Worm (Caenorhabditis elegans) whole organism, L1 larva: Measurements from ENCODE around the gene Y32H12A.1.

ENCODE experiments used
- C04F5.9 ChIP-seq: sonication (generic microtip); optimal IDR thresholded peaks from 2 replicates; lab custom pipeline; 2016; ENCODE audit warnings: missing genetic modification characterization, missing compliant biosample characterization
- C16A3.4 ChIP-seq: fragments of 150-350 bp; optimal IDR thresholded peaks from 2 replicates; lab custom pipeline; 2014; ENCODE audit warnings: missing biosample characterization, missing genetic modification characterization
- F16B12.6 ChIP-seq: fragments of 150-350 bp; optimal IDR thresholded peaks from 2 replicates; lab custom pipeline; 2014; ENCODE audit warnings: missing biosample characterization, missing genetic modification characterization
- aha-1 ChIP-seq: fragments of 150-350 bp; optimal IDR thresholded peaks from 2 replicates; lab custom pipeline; 2014; ENCODE audit warnings: missing biosample characterization, missing genetic modification characterization
- alr-1 ChIP-seq: fragments of 200-800 bp; sonication (Bioruptor generic); optimal IDR thresholded peaks from 2 replicates; lab custom pipeline; 2018; ENCODE audit warnings: borderline replicate concordance, mild to moderate bottlenecking, missing genetic modification characterization, missing compliant biosample characterization
- aly-2 ChIP-seq: fragments of 150-350 bp; optimal IDR thresholded peaks from 2 replicates; lab custom pipeline; 2014; ENCODE audit warnings: missing biosample characterization, missing genetic modification characterization
- ama-1 ChIP-seq: fragments of 150-350 bp; optimal IDR thresholded peaks from 2 replicates; lab custom pipeline; 2014
- blmp-1 ChIP-seq: fragments of 150-350 bp; optimal IDR thresholded peaks from 2 replicates; lab custom pipeline; 2014; ENCODE audit warnings: missing biosample characterization, missing genetic modification characterization
- ceh-82 ChIP-seq, 3 experiments: fragments of 150-350 bp in 1 of 3; sonication (generic microtip) in 2 of 3; optimal IDR thresholded peaks; 2 replicates each; lab custom pipeline; 2014 to 2017; ENCODE audit warnings: missing biosample characterization in 3 of 3, missing genetic modification characterization in 3 of 3
- ceh-88 ChIP-seq: fragments of 200-800 bp; sonication (Bioruptor generic); IDR thresholded peaks from 2 replicates; pipeline ENCODE4 v1.3.6; 2022; ENCODE audit warnings: missing genetic modification characterization, missing compliant biosample characterization
- dpl-1 ChIP-seq, 3 experiments: fragments of 150-350 bp in 2 of 3; sonication (generic microtip) in 1 of 3; optimal IDR thresholded peaks; 2 replicates each; lab custom pipeline; 2014 to 2017; ENCODE audit warnings: missing biosample characterization in 3 of 3, missing genetic modification characterization in 3 of 3, missing genetic modification reagents in 3 of 3
- efl-3 ChIP-seq: fragments of 200-800 bp; sonication (Bioruptor generic); optimal IDR thresholded peaks from 2 replicates; lab custom pipeline; 2018; ENCODE audit warnings: mild to moderate bottlenecking, missing genetic modification characterization, missing compliant biosample characterization
- egl-13 ChIP-seq: sonication (generic microtip); optimal IDR thresholded peaks from 2 replicates; lab custom pipeline; 2016; ENCODE audit warnings: missing genotype, missing genetic modification reagents, missing genetic modification characterization, missing compliant biosample characterization
- elt-2 ChIP-seq: sonication (generic microtip); optimal IDR thresholded peaks from 2 replicates; lab custom pipeline; 2016; ENCODE audit warnings: missing genetic modification characterization, mild to moderate bottlenecking, inconsistent platforms, missing compliant biosample characterization, missing genetic modification reagents
- ets-5 ChIP-seq: fragments of 200-800 bp; sonication (Bioruptor generic); IDR thresholded peaks from 2 replicates; pipeline ENCODE4 v1.3.6; 2022; ENCODE audit warnings: missing genetic modification characterization, missing compliant biosample characterization
- fkh-8 ChIP-seq: sonication (generic microtip); optimal IDR thresholded peaks from 2 replicates; lab custom pipeline; 2016; ENCODE audit warnings: mild to moderate bottlenecking, missing genetic modification characterization, missing compliant biosample characterization
- grh-1 ChIP-seq: fragments of 200-800 bp; sonication (Bioruptor generic); IDR thresholded peaks from 2 replicates; pipeline ENCODE4 v1.3.6; 2022; ENCODE audit warnings: missing genetic modification reagents, missing genetic modification characterization, missing compliant biosample characterization
- hlh-17 ChIP-seq: fragments of 200-800 bp; sonication (Bioruptor generic); optimal IDR thresholded peaks from 2 replicates; lab custom pipeline; 2018; ENCODE audit warnings: missing genetic modification characterization, mild to moderate bottlenecking, missing compliant biosample characterization, moderate library complexity, borderline replicate concordance
- hlh-4 ChIP-seq: sonication (generic microtip); optimal IDR thresholded peaks from 2 replicates; lab custom pipeline; 2016; ENCODE audit warnings: mild to moderate bottlenecking, missing genetic modification characterization, missing compliant biosample characterization
- irx-1 ChIP-seq: sonication (generic microtip); optimal IDR thresholded peaks from 2 replicates; lab custom pipeline; 2016; ENCODE audit warnings: missing genetic modification characterization, missing compliant biosample characterization
- isw-1 ChIP-seq: fragments of 200-800 bp; sonication (Bioruptor generic); IDR thresholded peaks from 2 replicates; pipeline ENCODE4 v1.3.6; 2022; ENCODE audit warnings: missing genetic modification characterization, missing compliant biosample characterization
- lin-13 ChIP-seq: fragments of 150-350 bp; optimal IDR thresholded peaks from 2 replicates; lab custom pipeline; 2014; ENCODE audit warnings: missing biosample characterization, missing genetic modification reagents, missing genetic modification characterization
- lin-15B ChIP-seq: fragments of 150-350 bp; sonication (generic microtip); optimal IDR thresholded peaks from 3 replicates; lab custom pipeline; 2014; ENCODE audit warnings: missing biosample characterization, missing genetic modification characterization
- lin-35 ChIP-seq, 2 experiments: fragments of 150-350 bp; optimal IDR thresholded peaks; 2 replicates each; lab custom pipeline; 2014; ENCODE audit warnings: missing biosample characterization in 2 of 2, missing genetic modification characterization in 2 of 2, missing genetic modification reagents in 2 of 2
- lin-39 ChIP-seq: fragments of 150-350 bp; optimal IDR thresholded peaks from 2 replicates; lab custom pipeline; 2014; ENCODE audit warnings: missing biosample characterization, missing genetic modification reagents, missing genetic modification characterization
- lir-3 ChIP-seq: sonication (generic microtip); optimal IDR thresholded peaks from 2 replicates; lab custom pipeline; 2016; ENCODE audit warnings: mild to moderate bottlenecking, missing genetic modification characterization, moderate library complexity, missing compliant biosample characterization; ENCODE audit not compliant: poor library complexity
- lsy-2 ChIP-seq, 2 experiments: fragments of 150-350 bp; optimal IDR thresholded peaks; 2 replicates each; lab custom pipeline; 2014; ENCODE audit warnings: missing biosample characterization in 2 of 2, missing genetic modification characterization in 2 of 2
- mdl-1 ChIP-seq, 2 experiments: fragments of 150-350 bp; optimal IDR thresholded peaks; 2 replicates each; lab custom pipeline; 2014 to 2017; ENCODE audit warnings: missing biosample characterization in 2 of 2, missing genetic modification characterization in 2 of 2, inconsistent platforms in 1 of 2
- mep-1 ChIP-seq: fragments of 150-350 bp; optimal IDR thresholded peaks from 2 replicates; lab custom pipeline; 2014; ENCODE audit warnings: missing biosample characterization, missing genetic modification characterization
- nhr-12 ChIP-seq: sonication (generic microtip); optimal IDR thresholded peaks from 2 replicates; lab custom pipeline; 2017; ENCODE audit warnings: missing biosample characterization, missing genetic modification characterization
- nhr-19 ChIP-seq: fragments of 200-800 bp; sonication (Bioruptor generic); conservative IDR thresholded peaks from 2 replicates; pipeline ENCODE4 v1.3.6; 2022; ENCODE audit warnings: missing genetic modification characterization, missing compliant biosample characterization
- nhr-20 ChIP-seq: sonication (generic microtip); optimal IDR thresholded peaks from 2 replicates; lab custom pipeline; 2016; ENCODE audit warnings: mild to moderate bottlenecking, missing genetic modification characterization, missing compliant biosample characterization
- nhr-237 ChIP-seq: fragments of 150-350 bp; optimal IDR thresholded peaks from 2 replicates; lab custom pipeline; 2014; ENCODE audit warnings: missing biosample characterization, missing genetic modification characterization
- nhr-28 ChIP-seq: fragments of 150-350 bp; optimal IDR thresholded peaks from 2 replicates; lab custom pipeline; 2014; ENCODE audit warnings: missing biosample characterization, missing genetic modification characterization
- nhr-47 ChIP-seq: sonication (generic microtip); optimal IDR thresholded peaks from 2 replicates; lab custom pipeline; 2016; ENCODE audit warnings: mild to moderate bottlenecking, missing genetic modification characterization, moderate library complexity, missing compliant biosample characterization
- nhr-71 ChIP-seq: sonication (generic microtip); optimal IDR thresholded peaks from 2 replicates; lab custom pipeline; 2016; ENCODE audit warnings: mild to moderate bottlenecking, missing genetic modification characterization, moderate library complexity, missing compliant biosample characterization
- nhr-76 ChIP-seq: sonication (generic microtip); optimal IDR thresholded peaks from 2 replicates; lab custom pipeline; 2017; ENCODE audit warnings: missing biosample characterization, missing genetic modification characterization
- nhr-77 ChIP-seq: fragments of 150-350 bp; optimal IDR thresholded peaks from 2 replicates; lab custom pipeline; 2014; ENCODE audit warnings: missing biosample characterization, missing genetic modification characterization
- nhr-84 ChIP-seq: sonication (generic microtip); optimal IDR thresholded peaks from 2 replicates; lab custom pipeline; 2017; ENCODE audit warnings: missing biosample characterization, missing genetic modification characterization
- pqm-1 ChIP-seq: sonication (generic microtip); optimal IDR thresholded peaks from 3 replicates; lab custom pipeline; 2017; ENCODE audit warnings: missing biosample characterization, missing genetic modification characterization
- rnt-1 ChIP-seq: sonication (generic microtip); optimal IDR thresholded peaks from 2 replicates; lab custom pipeline; 2016; ENCODE audit warnings: mild to moderate bottlenecking, missing genetic modification characterization, moderate library complexity, missing compliant biosample characterization
- snpc-4 ChIP-seq: fragments of 150-350 bp; optimal IDR thresholded peaks from 2 replicates; lab custom pipeline; 2014; ENCODE audit warnings: missing biosample characterization, missing genetic modification characterization
- sup-37 ChIP-seq: fragments of 200-800 bp; sonication (Bioruptor generic); optimal IDR thresholded peaks from 2 replicates; lab custom pipeline; 2018; ENCODE audit warnings: mild to moderate bottlenecking, missing genetic modification characterization, missing compliant biosample characterization
- swsn-7 ChIP-seq: sonication (generic microtip); optimal IDR thresholded peaks from 2 replicates; lab custom pipeline; 2016; ENCODE audit warnings: missing genetic modification characterization, missing compliant biosample characterization
- tbx-2 ChIP-seq: sonication (generic microtip); optimal IDR thresholded peaks from 2 replicates; lab custom pipeline; 2016; ENCODE audit warnings: missing genetic modification characterization, missing compliant biosample characterization
- unc-86 ChIP-seq: sonication (generic microtip); optimal IDR thresholded peaks from 2 replicates; lab custom pipeline; 2016; ENCODE audit warnings: missing genetic modification characterization, missing compliant biosample characterization
- xbp-1 ChIP-seq: sonication (generic microtip); optimal IDR thresholded peaks from 2 replicates; lab custom pipeline; 2016; ENCODE audit warnings: missing genetic modification characterization, missing compliant biosample characterization
- ztf-11 ChIP-seq, 2 experiments: sonication (generic microtip); optimal IDR thresholded peaks; 2 replicates each; lab custom pipeline; 2016 to 2017; ENCODE audit warnings: missing genetic modification characterization in 2 of 2, missing biosample characterization in 1 of 2, missing compliant biosample characterization in 1 of 2
- ztf-4 ChIP-seq: fragments of 150-350 bp; optimal IDR thresholded peaks from 2 replicates; lab custom pipeline; 2014; ENCODE audit warnings: missing biosample characterization, missing genetic modification characterization

Gene Y32H12A.1

DNA sequence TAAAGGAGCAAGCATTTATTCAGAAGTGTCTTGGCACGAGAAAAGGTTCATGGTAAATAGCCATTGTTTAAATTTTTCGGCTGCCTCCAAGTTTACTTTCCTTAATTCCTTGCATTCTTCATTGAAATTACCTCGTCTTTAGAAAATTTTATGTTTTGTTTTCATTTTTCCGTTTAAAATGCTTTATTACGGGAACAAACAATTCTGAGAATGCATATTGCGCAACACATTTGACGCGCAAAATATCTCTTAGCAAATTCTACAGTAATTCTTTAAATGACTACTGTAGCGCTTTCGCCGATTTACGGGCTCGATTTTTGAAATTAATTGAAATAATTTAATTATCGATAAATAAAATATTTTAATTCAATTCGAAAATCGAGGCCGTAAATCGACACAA is 17.4 kb upstream of the Y32H12A.1 start:
- TF ChIP-seq hlh-4 (tag; lab: Kevin White, UChicago) (no peak), nhr-12 (no peak), mep-1 (tag; lab: Kevin White, UChicago) (no peak), nhr-28 (tag; lab: Kevin White, UChicago) (no peak), grh-1 (GFP tag; lab: Robert Waterston, UW) (no peak), C16A3.4 (tag; lab: Kevin White, UChicago) (no peak), nhr-237 (no peak), ceh-88 (GFP tag; lab: Robert Waterston, UW) (no peak), lin-39 (tag; lab: Kevin White, UChicago) (no peak)
- TF ChIP-seq, all 84 proteins: peak for 0

ce11 chrIII:5346017-5346416 is 16.0 kb upstream of the Y32H12A.1 start, which contains the start of gene glrx-21:
Gene glrx-21 (minus strand): TSS chrIII:5346117.
- TF ChIP-seq ztf-11 (tag; optimal IDR thresholded peaks at IDR 0.05; lab: Kevin White, UChicago) (no peak), lir-3 (no peak), nhr-237 (no peak), ets-5 (GFP tag; lab: Robert Waterston, UW) (no peak), nhr-19 (no peak), sup-37 (GFP tag; lab: Kevin White, UChicago) (no peak), elt-2 (tag; lab: Kevin White, UChicago) (no peak), ceh-82 (tag; optimal IDR thresholded peaks at IDR 0.05; lab: Kevin White, UChicago) (no peak), snpc-4 (tag; lab: Kevin White, UChicago) (no peak), C04F5.9 (no peak), efl-3 (GFP tag; lab: Kevin White, UChicago) (no peak), aha-1 (tag; lab: Kevin White, UChicago) (no peak), lsy-2 (tag; optimal IDR thresholded peaks at IDR 0.05; lab: Kevin White, UChicago) (no peak), xbp-1 (no peak), dpl-1 (GFP tag; optimal IDR thresholded peaks at IDR 0.05; lab: Kevin White, UChicago) (no peak)

ce11 chrIII:5349250-5349649 is 12.8 kb upstream of the Y32H12A.1 start, which contains the start of gene thoc-5:
Gene thoc-5 (minus strand): TSS chrIII:5349401.
- TF ChIP-seq fkh-8 (tag; lab: Kevin White, UChicago) (peak; percentile 87), pqm-1 (no peak), ceh-82 (tag; optimal IDR thresholded peaks at IDR 0.05; lab: Kevin White, UChicago) (peak; percentile 85 to 89 (median 85)), hlh-17 (peak; percentile 93), aha-1 (tag; lab: Kevin White, UChicago) (peak; percentile 44), alr-1 (tag; lab: Kevin White, UChicago) (no peak), F16B12.6 (peak; percentile 58), mdl-1 (tag; optimal IDR thresholded peaks at IDR 0.05; lab: Kevin White, UChicago) (peak in 1 of 2 experiments; percentile 54), nhr-71 (tag; lab: Kevin White, UChicago) (peak; percentile 95), tbx-2 (tag; lab: Kevin White, UChicago) (peak; percentile 95), ama-1 (lab: Kevin White, UChicago) (no peak), ets-5 (GFP tag; lab: Robert Waterston, UW) (no peak), nhr-237 (no peak), C16A3.4 (tag; lab: Kevin White, UChicago) (peak; percentile 73), egl-13 (tag; lab: Kevin White, UChicago) (peak; percentile 95), ceh-88 (GFP tag; lab: Robert Waterston, UW) (peak; percentile 67), nhr-76 (tag; lab: Kevin White, UChicago) (no peak), lin-15B (peak; percentile 75), lin-13 (GFP tag; lab: Kevin White, UChicago) (peak; percentile 67), lin-35 (GFP tag; optimal IDR thresholded peaks at IDR 0.05; lab: Kevin White, UChicago) (peak; percentile 98), irx-1 (tag; lab: Kevin White, UChicago) (peak; percentile 96), unc-86 (tag; lab: Kevin White, UChicago) (peak; percentile 86), nhr-20 (peak; percentile 89), aly-2 (tag; lab: Kevin White, UChicago) (peak; percentile 28), nhr-28 (tag; lab: Kevin White, UChicago) (no peak), nhr-77 (tag; lab: Kevin White, UChicago) (no peak), swsn-7 (tag; lab: Kevin White, UChicago) (peak; percentile 91), isw-1 (GFP tag; lab: Robert Waterston, UW) (peak; percentile 85), nhr-12 (no peak), ztf-4 (tag; lab: Kevin White, UChicago) (peak; percentile 58), nhr-47 (tag; lab: Kevin White, UChicago) (peak; percentile 96), C04F5.9 (peak; percentile 92), blmp-1 (tag; lab: Kevin White, UChicago) (peak; percentile 69), snpc-4 (tag; lab: Kevin White, UChicago) (peak; percentile 57), nhr-84 (tag; lab: Kevin White, UChicago) (no peak), rnt-1 (tag; lab: Kevin White, UChicago) (peak; percentile 100), nhr-19 (peak; percentile 91)
